Fruit fly (Drosophila melanogaster) whole organism, wandering third instar larva: ENCODE data around the gene CG34409.

ENCODE experiments used
- Abd-B ChIP-seq: fragments of >200 bp; optimal IDR thresholded peaks from 2 replicates; lab custom pipeline; 2017; ENCODE audit warnings: missing biosample characterization, missing genetic modification characterization
- Dfd ChIP-seq: fragments of >200 bp; optimal IDR thresholded peaks from 2 replicates; lab custom pipeline; 2017; ENCODE audit warnings: missing biosample characterization, missing genetic modification characterization
- GATAd ChIP-seq: sonication (Bioruptor generic); optimal IDR thresholded peaks from 2 replicates; lab custom pipeline; 2016; ENCODE audit warnings: missing biosample characterization, missing genetic modification characterization
- Hr83 ChIP-seq: fragments of 200-300 bp; sonication (Bioruptor generic); optimal IDR thresholded peaks from 2 replicates; lab custom pipeline; 2016; ENCODE audit warnings: missing biosample characterization, mild to moderate bottlenecking, missing genetic modification characterization, moderate library complexity; ENCODE audit not compliant: poor library complexity, severe bottlenecking
- OdsH ChIP-seq: fragments of 200-800 bp; sonication (Bioruptor generic); optimal IDR thresholded peaks from 2 replicates; lab custom pipeline; 2016; ENCODE audit warnings: missing biosample characterization, mild to moderate bottlenecking, missing genetic modification characterization
- Sp1 ChIP-seq: fragments of 200-800 bp; sonication (Bioruptor generic); optimal IDR thresholded peaks from 3 replicates; lab custom pipeline; 2019; ENCODE audit warnings: missing biosample characterization, mild to moderate bottlenecking, missing genetic modification characterization, moderate library complexity
- br ChIP-seq: fragments of 200-800 bp; sonication (Bioruptor generic); optimal IDR thresholded peaks from 2 replicates; lab custom pipeline; 2016; ENCODE audit warnings: missing biosample characterization, missing genetic modification characterization
- fru ChIP-seq: fragments of 200-800 bp; sonication (Bioruptor generic); optimal IDR thresholded peaks from 3 replicates; lab custom pipeline; 2016; ENCODE audit warnings: missing biosample characterization, mild to moderate bottlenecking, missing genetic modification characterization
- lola ChIP-seq: fragments of >200 bp; optimal IDR thresholded peaks from 2 replicates; lab custom pipeline; 2017; ENCODE audit warnings: missing biosample characterization, missing genetic modification characterization

DNA sequence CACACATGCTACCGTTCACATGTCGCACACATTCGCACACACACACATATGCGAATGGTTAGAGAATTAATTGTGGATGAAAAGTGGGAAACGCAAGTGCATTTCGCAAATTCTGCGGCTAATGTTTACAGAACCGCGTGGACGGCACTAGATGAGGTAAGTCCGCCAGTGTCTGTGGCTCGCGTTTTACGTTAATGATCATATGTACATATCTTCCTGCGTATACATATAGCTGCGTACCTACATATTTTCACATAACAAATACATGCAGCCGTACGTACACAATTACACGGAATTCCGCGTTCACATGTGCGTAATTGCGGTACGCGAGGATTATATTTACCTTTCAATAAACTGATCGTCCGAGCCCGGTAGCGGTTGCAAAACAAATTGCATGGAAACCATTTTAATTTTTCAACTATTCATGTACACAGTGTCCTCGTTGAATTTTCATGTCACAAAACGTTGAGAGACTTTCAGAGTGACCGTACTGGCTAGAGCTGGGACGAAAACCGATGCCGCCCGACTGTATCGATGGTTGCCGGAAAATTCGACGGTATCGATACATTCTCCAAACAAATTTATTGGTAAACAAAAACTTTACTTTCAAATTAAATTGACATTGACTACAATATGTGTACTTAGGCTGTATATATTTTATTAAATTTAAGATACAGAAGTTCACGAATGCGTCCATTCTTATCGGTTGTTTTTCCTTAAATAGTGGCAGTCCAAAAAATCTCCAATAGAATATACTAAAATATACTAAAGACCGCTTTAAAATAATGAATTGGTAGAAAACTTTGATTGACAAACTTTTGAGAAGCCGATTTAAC lies 20.8 kb downstream of the CG34409 start, which contains the start of gene hyd:
- no peak for TF ChIP-seq Dfd
- no peak for TF ChIP-seq br (GFP tag; lab: Kevin White, UChicago)
- TF ChIP-seq Abd-B (GFP tag; lab: Kevin White, UChicago), result no peak
- TF ChIP-seq Sp1, result no peak
- no peak for TF ChIP-seq GATAd (GFP tag; lab: Kevin White, UChicago)
- no peak for TF ChIP-seq lola (GFP tag; lab: Kevin White, UChicago)
- no peak for TF ChIP-seq OdsH (GFP tag; lab: Kevin White, UChicago)
- no peak for TF ChIP-seq Hr83 (GFP tag; lab: Kevin White, UChicago)
- TF ChIP-seq fru (GFP tag; lab: Kevin White, UChicago), result no peak
